Fruit fly (Drosophila melanogaster) whole organism, embryonic: ENCODE measurements around the gene mh.
A peak's percentile ranks its signal among the peaks of the same experiment; 100 is the strongest.

Experiments
- BEAF-32 ChIP-seq: fragments of 200-800 bp; sonication (Bioruptor generic); optimal IDR thresholded peaks from 3 replicates; lab custom pipeline; 2017; ENCODE audit warnings: missing biosample characterization, missing genetic modification characterization, mild to moderate bottlenecking, moderate library complexity, missing genetic modification reagents
- Bdp1 ChIP-seq: fragments of 200-800 bp; sonication (Bioruptor generic); optimal IDR thresholded peaks from 3 replicates; lab custom pipeline; 2016; ENCODE audit warnings: missing biosample characterization, missing genetic modification characterization
- Bgb ChIP-seq: fragments of 200-800 bp; sonication (Bioruptor generic); IDR thresholded peaks from 2 replicates; pipeline ENCODE4 v1.3.6; 2022; ENCODE audit warnings: missing biosample characterization, missing genetic modification characterization; ENCODE audit not compliant: partially characterized antibody
- CG11504 ChIP-seq: fragments of 200-800 bp; sonication (Bioruptor generic); optimal IDR thresholded peaks from 3 replicates; lab custom pipeline; 2019; ENCODE audit warnings: missing biosample characterization, mild to moderate bottlenecking, missing genetic modification characterization, moderate library complexity
- CG11696 ChIP-seq: fragments of 200-800 bp; sonication (Bioruptor generic); IDR thresholded peaks from 2 replicates; pipeline ENCODE4 v1.3.6; 2022; ENCODE audit warnings: missing biosample characterization, missing genetic modification characterization
- CG12659 ChIP-seq: fragments of 200-800 bp; sonication (Bioruptor generic); optimal IDR thresholded peaks from 3 replicates; lab custom pipeline; 2017; ENCODE audit warnings: mild to moderate bottlenecking, missing biosample characterization, missing genetic modification reagents, missing genetic modification characterization
- CG16779 ChIP-seq: fragments of 200-800 bp; sonication (Bioruptor generic); IDR thresholded peaks from 2 replicates; pipeline ENCODE4 v1.3.6; 2022; ENCODE audit warnings: missing biosample characterization, missing genetic modification characterization
- CG16813 ChIP-seq: fragments of 200-800 bp; sonication (Bioruptor generic); IDR thresholded peaks from 3 replicates; pipeline ENCODE4 v1.3.6; 2022; ENCODE audit warnings: missing biosample characterization, missing genetic modification characterization; ENCODE audit not compliant: partially characterized antibody
- CG18011 ChIP-seq: fragments of 200-800 bp; sonication (Bioruptor generic); optimal IDR thresholded peaks from 2 replicates; lab custom pipeline; 2017; ENCODE audit warnings: missing biosample characterization, missing genetic modification characterization, mild to moderate bottlenecking, moderate library complexity, missing genotype
- CG2116 ChIP-seq: fragments of 200-800 bp; sonication (Bioruptor generic); optimal IDR thresholded peaks from 3 replicates; lab custom pipeline; 2018; ENCODE audit warnings: missing biosample characterization, mild to moderate bottlenecking, missing genetic modification characterization
- CG2678 ChIP-seq: fragments of 200-800 bp; sonication (Bioruptor generic); optimal IDR thresholded peaks from 3 replicates; lab custom pipeline; 2019; ENCODE audit warnings: missing biosample characterization, mild to moderate bottlenecking, missing genetic modification characterization, moderate library complexity
- CG3847 ChIP-seq: fragments of 200-800 bp; sonication (Bioruptor generic); IDR thresholded peaks from 2 replicates; pipeline ENCODE4 v1.3.6; 2022; ENCODE audit warnings: missing biosample characterization, missing genetic modification characterization
- CG42726 ChIP-seq: fragments of 200-800 bp; sonication (Bioruptor generic); IDR thresholded peaks from 2 replicates; pipeline ENCODE4 v1.3.6; 2022; ENCODE audit warnings: missing biosample characterization, missing genetic modification characterization; ENCODE audit not compliant: partially characterized antibody
- CG6813 ChIP-seq: fragments of 200-800 bp; sonication (Bioruptor generic); optimal IDR thresholded peaks from 2 replicates; lab custom pipeline; 2017; ENCODE audit warnings: missing biosample characterization, missing genetic modification characterization, mild to moderate bottlenecking, moderate library complexity, missing genetic modification reagents
- CG8290 ChIP-seq, 3 experiments: fragments of 200-800 bp; sonication (Bioruptor generic); optimal IDR thresholded peaks; 2 replicates each; lab custom pipeline; 2016 to 2019; ENCODE audit warnings: missing biosample characterization in 3 of 3, missing genetic modification characterization in 3 of 3, mild to moderate bottlenecking in 2 of 3, moderate library complexity in 1 of 3
- Dll ChIP-seq: fragments of 200-800 bp; sonication (Bioruptor generic); IDR thresholded peaks from 4 replicates; pipeline ENCODE4 v1.3.6; 2022; ENCODE audit warnings: missing biosample characterization, missing genetic modification characterization; ENCODE audit not compliant: partially characterized antibody
- Doc3 ChIP-seq: fragments of 200-800 bp; sonication (Bioruptor generic); IDR thresholded peaks from 3 replicates; pipeline ENCODE4 v1.3.6; 2022; ENCODE audit warnings: missing biosample characterization, missing genetic modification characterization; ENCODE audit not compliant: partially characterized antibody
- Dref ChIP-seq: fragments of 200-800 bp; sonication (Bioruptor generic); IDR thresholded peaks from 2 replicates; pipeline ENCODE4 v1.3.6; 2022; ENCODE audit warnings: missing biosample characterization, missing genetic modification characterization
- GATAe ChIP-seq: fragments of 200-800 bp; sonication (Bioruptor generic); conservative IDR thresholded peaks from 2 replicates; pipeline ENCODE4 v1.3.6; 2022; ENCODE audit warnings: missing biosample characterization, missing genetic modification characterization
- HLH4C ChIP-seq: fragments of 200-800 bp; sonication (Bioruptor generic); IDR thresholded peaks from 3 replicates; pipeline ENCODE4 v1.3.6; 2022; ENCODE audit warnings: missing biosample characterization, missing genetic modification characterization; ENCODE audit not compliant: partially characterized antibody
- HmgD ChIP-seq: fragments of 200-800 bp; sonication (Bioruptor generic); optimal IDR thresholded peaks from 3 replicates; lab custom pipeline; 2016; ENCODE audit warnings: missing biosample characterization, missing genetic modification characterization
- Lpt ChIP-seq: fragments of >200 bp; optimal IDR thresholded peaks from 2 replicates; lab custom pipeline; 2018; ENCODE audit warnings: missing biosample characterization, missing genetic modification characterization
- Neu2 ChIP-seq: fragments of 200-800 bp; sonication (Bioruptor generic); optimal IDR thresholded peaks from 3 replicates; lab custom pipeline; 2016; ENCODE audit warnings: missing biosample characterization, missing genetic modification characterization, borderline replicate concordance
- Opbp ChIP-seq: fragments of 200-800 bp; sonication (Bioruptor generic); IDR thresholded peaks from 3 replicates; pipeline ENCODE4 v1.3.6; 2022; ENCODE audit warnings: missing biosample characterization, missing genetic modification characterization; ENCODE audit not compliant: partially characterized antibody
- Sry-δ ChIP-seq: fragments of 200-800 bp; sonication (Bioruptor generic); optimal IDR thresholded peaks from 2 replicates; lab custom pipeline; 2016; ENCODE audit warnings: missing biosample characterization, missing genetic modification characterization
- Trl ChIP-seq, 3 experiments: fragments of >200 bp in 2 of 3; fragments of 200-800 bp in 1 of 3; sonication (Bioruptor generic) in 1 of 3; optimal IDR thresholded peaks; 2 replicates in 1 of 3; 3 replicates in 2 of 3; lab custom pipeline; 2016 to 2017; ENCODE audit warnings: missing biosample characterization in 1 of 3, missing genetic modification characterization in 1 of 3
- amos ChIP-seq: fragments of 200-800 bp; sonication (Bioruptor generic); IDR thresholded peaks from 2 replicates; pipeline ENCODE4 v1.3.6; 2022; ENCODE audit warnings: missing biosample characterization, missing genetic modification characterization; ENCODE audit not compliant: partially characterized antibody
- ato ChIP-seq: fragments of 200-800 bp; sonication (Bioruptor generic); IDR thresholded peaks from 2 replicates; pipeline ENCODE4 v1.3.6; 2022; ENCODE audit warnings: missing biosample characterization, missing genetic modification characterization; ENCODE audit not compliant: partially characterized antibody
- cg ChIP-seq: fragments of 200-800 bp; sonication (Bioruptor generic); optimal IDR thresholded peaks from 3 replicates; lab custom pipeline; 2019; ENCODE audit warnings: missing biosample characterization, mild to moderate bottlenecking, missing genetic modification characterization, moderate library complexity
- chinmo ChIP-seq: fragments of 200-800 bp; sonication (Bioruptor generic); IDR thresholded peaks from 4 replicates; pipeline ENCODE4 v1.3.6; 2022; ENCODE audit warnings: missing biosample characterization, missing genetic modification characterization; ENCODE audit not compliant: partially characterized antibody
- cwo ChIP-seq: fragments of 200-800 bp; sonication (Bioruptor generic); optimal IDR thresholded peaks from 3 replicates; lab custom pipeline; 2017; ENCODE audit warnings: missing biosample characterization, missing genetic modification characterization, mild to moderate bottlenecking, moderate library complexity, missing genetic modification reagents
- dpn ChIP-seq, 2 experiments: fragments of 200-800 bp; sonication (Bioruptor generic); optimal IDR thresholded peaks; 3 replicates each; lab custom pipeline; 2016; ENCODE audit warnings: missing biosample characterization in 2 of 2, missing genetic modification characterization in 2 of 2
- gro ChIP-seq: fragments of 200-800 bp; sonication (Bioruptor generic); optimal IDR thresholded peaks from 2 replicates; lab custom pipeline; 2016; ENCODE audit warnings: missing biosample characterization, missing genetic modification characterization
- hb ChIP-seq: fragments of 200-800 bp; sonication (Bioruptor generic); IDR thresholded peaks from 3 replicates; pipeline ENCODE4 v1.3.6; 2022; ENCODE audit warnings: missing biosample characterization, missing genetic modification characterization; ENCODE audit not compliant: partially characterized antibody
- inv ChIP-seq: fragments of 200-800 bp; sonication (Bioruptor generic); IDR thresholded peaks from 2 replicates; pipeline ENCODE4 v1.3.6; 2022; ENCODE audit warnings: missing biosample characterization, missing genetic modification characterization; ENCODE audit not compliant: partially characterized antibody
- nerfin-2 ChIP-seq: fragments of 200-800 bp; sonication (Bioruptor generic); IDR thresholded peaks from 2 replicates; pipeline ENCODE4 v1.3.6; 2022; ENCODE audit warnings: missing biosample characterization, missing genetic modification characterization; ENCODE audit not compliant: partially characterized antibody
- peb ChIP-seq: fragments of 200-800 bp; sonication (Bioruptor generic); IDR thresholded peaks from 2 replicates; pipeline ENCODE4 v1.3.6; 2022; ENCODE audit warnings: missing biosample characterization, missing genetic modification characterization
- pzg ChIP-seq: fragments of 200-800 bp; sonication (Bioruptor generic); optimal IDR thresholded peaks from 3 replicates; lab custom pipeline; 2018; ENCODE audit warnings: missing biosample characterization, mild to moderate bottlenecking, missing genetic modification characterization, moderate library complexity
- sna ChIP-seq: fragments of 200-800 bp; sonication (Bioruptor generic); IDR thresholded peaks from 2 replicates; pipeline ENCODE4 v1.3.6; 2022; ENCODE audit warnings: missing biosample characterization, missing genetic modification characterization; ENCODE audit not compliant: partially characterized antibody
- stwl ChIP-seq: fragments of 200-800 bp; sonication (Bioruptor generic); optimal IDR thresholded peaks from 3 replicates; lab custom pipeline; 2018; ENCODE audit warnings: missing biosample characterization, mild to moderate bottlenecking, missing genetic modification characterization, moderate library complexity
- tna ChIP-seq: fragments of 200-800 bp; sonication (Bioruptor generic); IDR thresholded peaks from 2 replicates; pipeline ENCODE4 v1.3.6; 2022; ENCODE audit warnings: missing biosample characterization, missing genetic modification characterization; ENCODE audit not compliant: partially characterized antibody
- toy ChIP-seq: fragments of 200-800 bp; sonication (Bioruptor generic); IDR thresholded peaks from 2 replicates; pipeline ENCODE4 v1.3.6; 2022; ENCODE audit warnings: missing biosample characterization, missing genetic modification characterization
- unc-4 ChIP-seq: fragments of 200-800 bp; sonication (Bioruptor generic); IDR thresholded peaks from 2 replicates; pipeline ENCODE4 v1.3.6; 2022; ENCODE audit warnings: missing biosample characterization, missing genetic modification characterization; ENCODE audit not compliant: partially characterized antibody
- vnd ChIP-seq: fragments of 200-800 bp; sonication (Bioruptor generic); IDR thresholded peaks from 3 replicates; pipeline ENCODE4 v1.3.6; 2022; ENCODE audit warnings: missing biosample characterization, missing genetic modification characterization; ENCODE audit not compliant: partially characterized antibody
- z ChIP-seq: fragments of 200-800 bp; sonication (Bioruptor generic); IDR thresholded peaks from 3 replicates; pipeline ENCODE4 v1.3.6; 2022; ENCODE audit warnings: missing biosample characterization, missing genetic modification characterization

The mh gene

dm6 chrX:15484451-15485032 is 9.3 kb upstream of the mh start:
- TF ChIP-seq Opbp (GFP tag; lab: Robert Waterston, UW), result peak; percentile 70; the same call in 2 of the 3 replicates
- peak; percentile 58; the same call in 1 of the 2 replicates for TF ChIP-seq nerfin-2
- TF ChIP-seq cwo (GFP tag; lab: Kevin White, UChicago), result no peak
- TF ChIP-seq CG12659 (GFP tag; lab: Kevin White, UChicago), result no peak
- TF ChIP-seq ato, result peak; percentile 60; the same call in 1 of the 2 replicates
- TF ChIP-seq CG18011, result peak; percentile 3
- peak; percentile 33 to 71 for TF ChIP-seq Trl (optimal IDR thresholded peaks at IDR 0.05; lab: Kevin White, UChicago)
- no peak for TF ChIP-seq Trl (GFP tag; optimal IDR thresholded peaks at IDR 0.05; lab: Kevin White, UChicago)
- peak; percentile 10 for TF ChIP-seq pzg (GFP tag; lab: Kevin White, UChicago)
- peak; percentile 49 for TF ChIP-seq Bgb (GFP tag; lab: Robert Waterston, UW)
- TF ChIP-seq HLH4C (GFP tag; lab: Robert Waterston, UW), result peak; percentile 74
- TF ChIP-seq sna (GFP tag; lab: Robert Waterston, UW), result 0 out of 2 replicates have a peak, but pooled peaks have one; percentile 21
- no peak for TF ChIP-seq Bdp1 (GFP tag; lab: Kevin White, UChicago)
- peak; percentile 59; the same call in 1 of the 2 replicates for TF ChIP-seq tna (GFP tag; lab: Robert Waterston, UW)
- TF ChIP-seq CG3847, result no peak
- peak; percentile 71 for TF ChIP-seq CG16813 (GFP tag; lab: Robert Waterston, UW)
- TF ChIP-seq Dll (GFP tag; lab: Robert Waterston, UW), result peak; percentile 56; the same call in 2 of the 4 replicates
- TF ChIP-seq CG8290 (GFP tag; optimal IDR thresholded peaks at IDR 0.05; lab: Kevin White, UChicago), result peak; percentile 38
- peak; percentile 20 to 46 for TF ChIP-seq CG8290 (tag; optimal IDR thresholded peaks at IDR 0.05; lab: Kevin White, UChicago)
- no peak for TF ChIP-seq Lpt (GFP tag; lab: Kevin White, UChicago)
- peak; percentile 57; the same call in 1 of the 2 replicates for TF ChIP-seq amos
- no peak for TF ChIP-seq GATAe (GFP tag; lab: Robert Waterston, UW)
- peak; percentile 64; the same call in 1 of the 3 replicates for TF ChIP-seq hb (GFP tag; lab: Robert Waterston, UW)
- TF ChIP-seq CG11504 (tag; lab: Kevin White, UChicago), result no peak
- TF ChIP-seq vnd, result 0 out of 3 replicates have a peak, but pooled peaks have one; percentile 44
- no peak for TF ChIP-seq HmgD
- TF ChIP-seq Dref (GFP tag; lab: Robert Waterston, UW), result peak; percentile 65
- TF ChIP-seq CG11696 (GFP tag; lab: Robert Waterston, UW), result no peak
- 0 out of 3 replicates have a peak, but pooled peaks have one; percentile 20 for TF ChIP-seq Doc3 (GFP tag; lab: Robert Waterston, UW)
- no peak for TF ChIP-seq CG6813 (GFP tag; lab: Kevin White, UChicago)
- TF ChIP-seq chinmo (GFP tag; lab: Robert Waterston, UW), result 0 out of 4 replicates have a peak, but pooled peaks have one; percentile 18
- TF ChIP-seq peb (GFP tag; lab: Robert Waterston, UW), result no peak
- peak; percentile 98 for TF ChIP-seq Neu2 (GFP tag; lab: Kevin White, UChicago)
- TF ChIP-seq Sry-δ, result peak; percentile 53
- TF ChIP-seq cg (GFP tag; lab: Kevin White, UChicago), result peak; percentile 80
- TF ChIP-seq CG2116 (GFP tag; lab: Kevin White, UChicago), result peak; percentile 59
- TF ChIP-seq stwl (tag; lab: Kevin White, UChicago), result peak; percentile 56
- no peak for TF ChIP-seq CG2678
- 0 out of 2 replicates have a peak, but pooled peaks have one; percentile 40 for TF ChIP-seq unc-4 (GFP tag; lab: Robert Waterston, UW)
- no peak for TF ChIP-seq CG16779 (GFP tag; lab: Robert Waterston, UW)
- no peak for TF ChIP-seq gro (GFP tag; lab: Kevin White, UChicago)
- TF ChIP-seq BEAF-32 (GFP tag; lab: Kevin White, UChicago), result peak; percentile 40
- peak; percentile 25; the same call in 1 of the 2 replicates for TF ChIP-seq CG42726
- no peak for TF ChIP-seq dpn (GFP tag; optimal IDR thresholded peaks at IDR 0.05; lab: Kevin White, UChicago)
- no peak for TF ChIP-seq toy
- TF ChIP-seq z (GFP tag; lab: Robert Waterston, UW), result no peak
- TF ChIP-seq inv (GFP tag; lab: Robert Waterston, UW), result 0 out of 2 replicates have a peak, but pooled peaks have one; percentile 14
